Fruit fly (Drosophila melanogaster) whole organism, prepupa: ENCODE measurements around the gene Girdin.

Source experiments
- CG11902 ChIP-seq: fragments of 200-800 bp; sonication (Bioruptor generic); optimal IDR thresholded peaks from 3 replicates; lab custom pipeline; 2016; ENCODE audit warnings: missing biosample characterization, missing genetic modification characterization
- CG15336 ChIP-seq: fragments of 200-800 bp; sonication (Bioruptor generic); IDR thresholded peaks from 2 replicates; pipeline ENCODE4 v1.3.6; 2022; ENCODE audit warnings: missing biosample characterization, missing genetic modification characterization
- CG1621 ChIP-seq: fragments of 200-800 bp; sonication (Bioruptor generic); optimal IDR thresholded peaks from 3 replicates; lab custom pipeline; 2018; ENCODE audit warnings: missing biosample characterization, mild to moderate bottlenecking, missing genetic modification characterization
- CG16779 ChIP-seq: fragments of 200-800 bp; sonication (Bioruptor generic); optimal IDR thresholded peaks from 3 replicates; lab custom pipeline; 2017; ENCODE audit warnings: missing biosample characterization, mild to moderate bottlenecking, missing genetic modification characterization
- CG32006 ChIP-seq: fragments of 200-800 bp; sonication (Bioruptor generic); optimal IDR thresholded peaks from 3 replicates; lab custom pipeline; 2017; ENCODE audit warnings: missing biosample characterization, mild to moderate bottlenecking, missing genetic modification characterization
- CG34406 ChIP-seq: fragments of 200-800 bp; sonication (Bioruptor generic); optimal IDR thresholded peaks from 3 replicates; lab custom pipeline; 2016; ENCODE audit warnings: missing biosample characterization, missing genetic modification characterization
- CG6163 ChIP-seq: fragments of 200-800 bp; sonication (Bioruptor generic); IDR thresholded peaks from 3 replicates; pipeline ENCODE4 v1.3.6; 2022; ENCODE audit warnings: missing biosample characterization, missing genetic modification characterization
- CG6276 ChIP-seq: fragments of 200-800 bp; sonication (Bioruptor generic); optimal IDR thresholded peaks from 2 replicates; lab custom pipeline; 2017; ENCODE audit warnings: missing biosample characterization, mild to moderate bottlenecking, missing genetic modification characterization
- CG6792 ChIP-seq: fragments of 200-800 bp; sonication (Bioruptor generic); optimal IDR thresholded peaks from 3 replicates; lab custom pipeline; 2016; ENCODE audit warnings: missing biosample characterization, missing genetic modification characterization
- CG6854 ChIP-seq: fragments of 200-800 bp; sonication (Bioruptor generic); optimal IDR thresholded peaks from 2 replicates; lab custom pipeline; 2017; ENCODE audit warnings: missing biosample characterization, mild to moderate bottlenecking, missing genetic modification characterization
- CG8119 ChIP-seq: fragments of 200-800 bp; sonication (Bioruptor generic); IDR thresholded peaks from 3 replicates; pipeline ENCODE4 v1.3.6; 2022; ENCODE audit warnings: missing biosample characterization, missing genetic modification characterization
- CG9139 ChIP-seq: fragments of 200-800 bp; sonication (Bioruptor generic); optimal IDR thresholded peaks from 3 replicates; lab custom pipeline; 2017; ENCODE audit warnings: missing biosample characterization, mild to moderate bottlenecking, missing genetic modification characterization
- Ets96B ChIP-seq: fragments of 200-800 bp; optimal IDR thresholded peaks from 2 replicates; lab custom pipeline; 2019; ENCODE audit warnings: missing biosample characterization, mild to moderate bottlenecking, missing genetic modification characterization, moderate library complexity
- Hr39 ChIP-seq: fragments of 200-800 bp; sonication (Bioruptor generic); optimal IDR thresholded peaks from 2 replicates; lab custom pipeline; 2016; ENCODE audit warnings: missing biosample characterization, missing genetic modification characterization
- Sox14 ChIP-seq: fragments of 200-800 bp; sonication (Bioruptor generic); optimal IDR thresholded peaks from 3 replicates; lab custom pipeline; 2016; ENCODE audit warnings: missing biosample characterization, missing genetic modification characterization
- acj6 ChIP-seq: fragments of 200-800 bp; sonication (Bioruptor generic); optimal IDR thresholded peaks from 3 replicates; lab custom pipeline; 2016; ENCODE audit warnings: missing biosample characterization, missing genetic modification characterization
- cyc ChIP-seq: fragments of 200-800 bp; sonication (Bioruptor generic); optimal IDR thresholded peaks from 3 replicates; lab custom pipeline; 2016; ENCODE audit warnings: missing biosample characterization, missing genetic modification characterization
- dac ChIP-seq: fragments of 200-800 bp; sonication (Bioruptor generic); optimal IDR thresholded peaks from 2 replicates; lab custom pipeline; 2017; ENCODE audit warnings: missing biosample characterization, mild to moderate bottlenecking, missing genetic modification characterization
- dsx ChIP-seq: fragments of 200-800 bp; optimal IDR thresholded peaks from 3 replicates; lab custom pipeline; 2019; ENCODE audit warnings: missing biosample characterization, mild to moderate bottlenecking, missing genetic modification characterization, moderate library complexity; ENCODE audit not compliant: poor library complexity, severe bottlenecking
- eg ChIP-seq: fragments of 200-800 bp; sonication (Bioruptor generic); IDR thresholded peaks from 3 replicates; pipeline ENCODE4 v1.3.6; 2022; ENCODE audit warnings: missing biosample characterization, missing genetic modification characterization
- esn ChIP-seq: fragments of 200-800 bp; sonication (Bioruptor generic); optimal IDR thresholded peaks from 2 replicates; lab custom pipeline; 2016; ENCODE audit warnings: missing biosample characterization, mild to moderate bottlenecking, missing genetic modification characterization, moderate library complexity
- lz ChIP-seq: fragments of 200-800 bp; sonication (Bioruptor generic); optimal IDR thresholded peaks from 3 replicates; lab custom pipeline; 2016; ENCODE audit warnings: missing biosample characterization, missing genetic modification characterization
- net ChIP-seq: fragments of 200-800 bp; sonication (Bioruptor generic); optimal IDR thresholded peaks from 3 replicates; lab custom pipeline; 2016; ENCODE audit warnings: missing biosample characterization, missing genetic modification characterization
- salr ChIP-seq, 2 experiments: fragments of 200-800 bp; sonication (Bioruptor generic); optimal IDR thresholded peaks; 3 replicates each; lab custom pipeline; 2016 to 2018; ENCODE audit warnings: missing biosample characterization in 2 of 2, missing genetic modification characterization in 2 of 2, mild to moderate bottlenecking in 1 of 2
- ss ChIP-seq, 2 experiments: fragments of 200-800 bp; sonication (Bioruptor generic); optimal IDR thresholded peaks; 2 replicates in 1 of 2; 3 replicates in 1 of 2; lab custom pipeline; 2017 to 2018; ENCODE audit warnings: mild to moderate bottlenecking in 2 of 2, missing biosample characterization in 2 of 2, missing genetic modification characterization in 2 of 2, moderate library complexity in 1 of 2
- vri ChIP-seq: fragments of 200-800 bp; sonication (Bioruptor generic); optimal IDR thresholded peaks from 3 replicates; lab custom pipeline; 2016; ENCODE audit warnings: missing biosample characterization, mild to moderate bottlenecking, missing genetic modification characterization

Girdin gene

dm6 chr3L:3225769-3226457, 47.2 kb downstream of the Girdin start:
- peak in 1 of 2 experiments; percentile 27 for TF ChIP-seq salr (GFP tag; optimal IDR thresholded peaks at IDR 0.05; lab: Kevin White, UChicago)
- no peak for TF ChIP-seq cyc
- TF ChIP-seq acj6 (GFP tag; lab: Kevin White, UChicago), result no peak
- no peak for TF ChIP-seq Hr39 (GFP tag; lab: Kevin White, UChicago)
- TF ChIP-seq CG6792, result peak; percentile 21
- peak; percentile 69 for TF ChIP-seq CG9139 (GFP tag; lab: Kevin White, UChicago)
- peak; percentile 29 for TF ChIP-seq CG34406
- peak; percentile 82 for TF ChIP-seq CG16779
- peak; percentile 62 for TF ChIP-seq dsx (GFP tag; lab: Kevin White, UChicago)
- TF ChIP-seq lz (GFP tag; lab: Kevin White, UChicago), result no peak
- peak; percentile 34; the same call in 1 of the 3 replicates for TF ChIP-seq CG6163 (GFP tag; lab: Robert Waterston, UW)
- TF ChIP-seq Ets96B (tag; lab: Kevin White, UChicago), result peak; percentile 57
- TF ChIP-seq ss (GFP tag; optimal IDR thresholded peaks at IDR 0.05; lab: Kevin White, UChicago), result peak in 1 of 2 experiments; percentile 79
- no peak for TF ChIP-seq CG6854
- TF ChIP-seq dac (GFP tag; lab: Kevin White, UChicago), result no peak
- peak; percentile 59 for TF ChIP-seq CG6276 (GFP tag; lab: Kevin White, UChicago)
- TF ChIP-seq CG32006, result peak; percentile 37
- peak; percentile 59 for TF ChIP-seq eg
- TF ChIP-seq CG8119 (GFP tag; lab: Robert Waterston, UW), result peak; percentile 40; the same call in 2 of the 3 replicates
- peak; percentile 52 for TF ChIP-seq vri (GFP tag; lab: Kevin White, UChicago)
- peak; percentile 5 for TF ChIP-seq esn
- TF ChIP-seq CG15336 (GFP tag; lab: Robert Waterston, UW), result peak; percentile 45
- peak; percentile 41 for TF ChIP-seq net (GFP tag; lab: Kevin White, UChicago)

- TF ChIP-seq CG8119 (GFP tag; lab: Robert Waterston, UW) (no peak), CG1621 (tag; lab: Kevin White, UChicago) (no peak), CG11902 (no peak), CG34406 (no peak), Sox14 (GFP tag; lab: Kevin White, UChicago) (no peak), net (GFP tag; lab: Kevin White, UChicago) (no peak)
- TF ChIP-seq, all 60 proteins: peak for 0
These were observed 47.7 kb downstream of the Girdin start for dm6 chr3L:3226458-3226783.
